Worm (Caenorhabditis elegans) whole organism, L2 larva: ENCODE data around the gene T13H5.8.

Source experiments
- alr-1 ChIP-seq: fragments of 150-350 bp; optimal IDR thresholded peaks from 2 replicates; lab custom pipeline; 2014; ENCODE audit warnings: missing biosample characterization, missing genetic modification characterization
- lsy-2 ChIP-seq, 2 experiments: fragments of 150-350 bp in 1 of 2; sonication (generic microtip) in 1 of 2; optimal IDR thresholded peaks; 2 replicates each; lab custom pipeline; 2014 to 2017; ENCODE audit warnings: missing biosample characterization in 2 of 2, missing genetic modification characterization in 2 of 2
- mab-5 ChIP-seq: fragments of 150-350 bp; optimal IDR thresholded peaks from 2 replicates; lab custom pipeline; 2014; ENCODE audit warnings: missing biosample characterization, missing genetic modification characterization
- nhr-11 ChIP-seq: fragments of 150-350 bp; optimal IDR thresholded peaks from 2 replicates; lab custom pipeline; 2014; ENCODE audit warnings: missing biosample characterization, missing genetic modification characterization
- peb-1 ChIP-seq: fragments of 150-350 bp; optimal IDR thresholded peaks from 2 replicates; lab custom pipeline; 2014; ENCODE audit warnings: missing biosample characterization, missing genetic modification characterization

ce11 chrII:8518210-8518609 lies at the start of gene T13H5.8:
- no peak for TF ChIP-seq nhr-11
- no peak for TF ChIP-seq mab-5 (tag; lab: Kevin White, UChicago)
- no peak for TF ChIP-seq alr-1
- no peak for TF ChIP-seq peb-1 (tag; lab: Kevin White, UChicago)
- TF ChIP-seq lsy-2 (tag; optimal IDR thresholded peaks at IDR 0.05; lab: Kevin White, UChicago) = no peak
